Worm (Caenorhabditis elegans) whole organism, midembryonic: ENCODE results near the gene fbxc-32.

Experiments
- cog-1 ChIP-seq: sonication (generic microtip); optimal IDR thresholded peaks from 2 replicates; lab custom pipeline; 2016; ENCODE audit warnings: missing genetic modification characterization, missing compliant biosample characterization
- flt-1 ChIP-seq: fragments of 200-800 bp; sonication (Bioruptor generic); IDR thresholded peaks from 2 replicates; pipeline ENCODE4 v1.3.6; 2022; ENCODE audit warnings: missing genetic modification characterization, missing compliant biosample characterization
- klf-2 ChIP-seq: fragments of 200-800 bp; sonication (Bioruptor generic); conservative IDR thresholded peaks from 2 replicates; pipeline ENCODE4 v1.3.6; 2022; ENCODE audit warnings: missing genetic modification reagents, missing genetic modification characterization, missing compliant biosample characterization
- ref-1 ChIP-seq: fragments of 200-800 bp; sonication (Bioruptor generic); conservative IDR thresholded peaks from 2 replicates; pipeline ENCODE4 v1.3.6; 2022; ENCODE audit warnings: missing genetic modification reagents, missing genetic modification characterization, missing compliant biosample characterization
- tab-1 ChIP-seq: fragments of 200-800 bp; sonication (Bioruptor generic); IDR thresholded peaks from 2 replicates; pipeline ENCODE4 v1.3.6; 2022; ENCODE audit warnings: missing genetic modification characterization, missing compliant biosample characterization

DNA sequence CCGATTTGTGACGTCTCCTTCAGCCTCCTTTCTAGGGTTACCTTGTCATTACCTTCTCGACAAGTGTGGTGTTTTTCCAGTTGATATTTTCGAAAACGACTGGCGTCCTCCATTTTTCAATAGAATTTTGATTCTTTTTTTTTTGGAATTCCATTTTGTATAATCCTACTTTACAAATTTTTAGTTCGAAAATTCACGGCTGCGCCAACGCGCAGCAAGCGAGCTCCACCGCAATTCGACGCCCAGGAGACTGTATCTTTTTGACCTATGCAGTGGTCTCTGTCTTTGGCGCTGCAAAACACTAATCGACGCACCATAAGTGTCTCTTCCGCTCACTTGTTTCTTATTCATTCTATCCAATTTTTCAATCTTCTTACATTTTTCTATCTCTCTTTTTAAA, 43.3 kb upstream of the fbxc-32 start, which contains the start of gene fbxc-42:
- no peak for TF ChIP-seq klf-2
- TF ChIP-seq flt-1 (GFP tag; lab: Robert Waterston, UW) = no peak
- TF ChIP-seq cog-1 (tag; lab: Kevin White, UChicago) = no peak
- TF ChIP-seq ref-1 (GFP tag; lab: Robert Waterston, UW) = no peak
- no peak for TF ChIP-seq tab-1 (GFP tag; lab: Robert Waterston, UW)
